Worm (Caenorhabditis elegans) whole organism, L3 larva: ENCODE measurements around the gene nhr-187.

Experiments
- fkh-10 ChIP-seq: sonication (generic microtip); optimal IDR thresholded peaks from 2 replicates; lab custom pipeline; 2017; ENCODE audit warnings: missing biosample characterization, missing genetic modification reagents, missing genetic modification characterization
- nfya-1 ChIP-seq: sonication (generic microtip); optimal IDR thresholded peaks from 2 replicates; lab custom pipeline; 2017; ENCODE audit warnings: missing genetic modification characterization, mild to moderate bottlenecking, missing compliant biosample characterization, antibody characterized with exemption, moderate library complexity; ENCODE audit not compliant: insufficient read depth
- unc-62 ChIP-seq: fragments of 150-350 bp; sonication (generic microtip); optimal IDR thresholded peaks from 4 replicates; lab custom pipeline; 2014; ENCODE audit warnings: missing biosample characterization, missing genetic modification reagents, missing genetic modification characterization

- TF ChIP-seq fkh-10 (GFP tag; lab: Kevin White, UChicago) (no peak), unc-62 (GFP tag; lab: Kevin White, UChicago) (no peak), nfya-1 (tag; lab: Kevin White, UChicago) (no peak)
These were observed 37.4 kb upstream of the nhr-187 start, which contains the start of gene irld-22 for ce11 chrV:3900102-3900501.
